Worm (Caenorhabditis elegans): ENCODE measurements around the gene trpp-12.

DNA sequence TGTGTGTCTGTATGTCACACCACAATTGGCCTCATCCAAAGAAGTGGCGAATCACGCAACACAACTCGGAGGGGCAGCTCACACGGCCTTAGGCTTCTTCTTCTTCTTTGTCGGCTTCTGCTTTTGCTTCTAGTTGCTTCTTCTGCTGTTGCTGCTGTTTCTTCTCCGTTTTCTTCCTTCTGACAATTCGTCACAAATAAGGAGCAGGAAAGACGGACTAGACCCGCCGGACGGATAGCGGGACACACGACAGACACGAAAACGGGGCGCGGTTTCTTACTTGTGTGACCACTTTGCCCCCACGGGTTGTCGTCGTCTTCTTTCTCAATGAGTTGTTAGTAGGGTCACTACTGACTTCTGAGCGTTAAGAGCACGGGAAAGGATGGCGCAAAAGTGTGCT, 46.6 kb downstream of the trpp-12 start:
- no peak for TF ChIP-seq alr-1 (tag; optimal IDR thresholded peaks at IDR 0.05)
- no peak for TF ChIP-seq snpc-4 (tag; optimal IDR thresholded peaks at IDR 0.05)
- no peak for TF ChIP-seq ama-1 (optimal IDR thresholded peaks at IDR 0.05)
- TF ChIP-seq nhr-21 (tag; optimal IDR thresholded peaks at IDR 0.05) = no peak

Data from whole organism, L2 larva.